Fruit fly (Drosophila melanogaster): Measurements from ENCODE around the gene m-cup.

Gene m-cup

dm6 chr3R:17150287-17150686, 1.1 kb upstream of the m-cup start, which contains the start of gene Smug:
Gene Smug, plus strand, starts transcription at chr3R:17150587.
- TF ChIP-seq tj (GFP tag; optimal IDR thresholded peaks at IDR 0.05): no peak
- TF ChIP-seq toe (GFP tag; optimal IDR thresholded peaks at IDR 0.05): no peak
- no peak for TF ChIP-seq CG14711 (tag; optimal IDR thresholded peaks at IDR 0.05)
- TF ChIP-seq Mnt (GFP tag; optimal IDR thresholded peaks at IDR 0.05): no peak
- TF ChIP-seq CG7101 (tag; optimal IDR thresholded peaks at IDR 0.05): no peak
- no peak for TF ChIP-seq kay (GFP tag; ENCODE audit: borderline replicate concordance)
- no peak for TF ChIP-seq Hr96 (GFP tag; optimal IDR thresholded peaks at IDR 0.05)
- TF ChIP-seq CG7045 (GFP tag; optimal IDR thresholded peaks at IDR 0.05): no peak
- no peak for TF ChIP-seq cic (GFP tag; optimal IDR thresholded peaks at IDR 0.05)
- TF ChIP-seq cnc (optimal IDR thresholded peaks at IDR 0.05): no peak
- TF ChIP-seq CG1620 (GFP tag; optimal IDR thresholded peaks at IDR 0.05): no peak
- TF ChIP-seq ovo (GFP tag; optimal IDR thresholded peaks at IDR 0.05): no peak
- no peak for TF ChIP-seq CG33017 (tag; optimal IDR thresholded peaks at IDR 0.05)
- TF ChIP-seq Clk (GFP tag; optimal IDR thresholded peaks at IDR 0.05): no peak
- no peak for TF ChIP-seq CG12768 (GFP tag; optimal IDR thresholded peaks at IDR 0.05)
- no peak for TF ChIP-seq Crg-1 (GFP tag; optimal IDR thresholded peaks at IDR 0.05)
- no peak for TF ChIP-seq bab1 (GFP tag; optimal IDR thresholded peaks at IDR 0.05)
- TF ChIP-seq CG11617 (GFP tag; optimal IDR thresholded peaks at IDR 0.05): no peak
- TF ChIP-seq CG5204 (GFP tag; optimal IDR thresholded peaks at IDR 0.05): no peak
- no peak for TF ChIP-seq pad (GFP tag; optimal IDR thresholded peaks at IDR 0.05)

dm6 chr3R:17147647-17148244, 1.5 kb downstream of the m-cup start:
- TF ChIP-seq Mnt (GFP tag; optimal IDR thresholded peaks at IDR 0.05): peak; percentile 43
- no peak for TF ChIP-seq CG11617 (GFP tag; optimal IDR thresholded peaks at IDR 0.05)
- no peak for TF ChIP-seq kay (GFP tag; ENCODE audit: borderline replicate concordance)
- no peak for TF ChIP-seq Clk (GFP tag; optimal IDR thresholded peaks at IDR 0.05)
- TF ChIP-seq CG7101 (tag; optimal IDR thresholded peaks at IDR 0.05): peak; percentile 7
- TF ChIP-seq cnc (optimal IDR thresholded peaks at IDR 0.05): no peak
- no peak for TF ChIP-seq CG14711 (tag; optimal IDR thresholded peaks at IDR 0.05)
- no peak for TF ChIP-seq Crg-1 (GFP tag; optimal IDR thresholded peaks at IDR 0.05)
- TF ChIP-seq CG33017 (tag; optimal IDR thresholded peaks at IDR 0.05): no peak

dm6 chr3R:17142304-17142703, 6.9 kb downstream of the m-cup start, which contains the start of gene TwdlW:
Gene TwdlW, minus strand, starts transcription at chr3R:17142404.
- no peak for TF ChIP-seq Hr96 (GFP tag; optimal IDR thresholded peaks at IDR 0.05)
- no peak for TF ChIP-seq tj (GFP tag; optimal IDR thresholded peaks at IDR 0.05)
- TF ChIP-seq ovo (GFP tag; optimal IDR thresholded peaks at IDR 0.05): no peak
- no peak for TF ChIP-seq CG1620 (GFP tag; optimal IDR thresholded peaks at IDR 0.05)
- TF ChIP-seq Mnt (GFP tag; optimal IDR thresholded peaks at IDR 0.05): no peak
- no peak for TF ChIP-seq CG33017 (tag; optimal IDR thresholded peaks at IDR 0.05)
- no peak for TF ChIP-seq Clk (GFP tag; optimal IDR thresholded peaks at IDR 0.05)
- TF ChIP-seq CG11617 (GFP tag; optimal IDR thresholded peaks at IDR 0.05): no peak
- no peak for TF ChIP-seq cnc (optimal IDR thresholded peaks at IDR 0.05)
- no peak for TF ChIP-seq CG7101 (tag; optimal IDR thresholded peaks at IDR 0.05)

DNA sequence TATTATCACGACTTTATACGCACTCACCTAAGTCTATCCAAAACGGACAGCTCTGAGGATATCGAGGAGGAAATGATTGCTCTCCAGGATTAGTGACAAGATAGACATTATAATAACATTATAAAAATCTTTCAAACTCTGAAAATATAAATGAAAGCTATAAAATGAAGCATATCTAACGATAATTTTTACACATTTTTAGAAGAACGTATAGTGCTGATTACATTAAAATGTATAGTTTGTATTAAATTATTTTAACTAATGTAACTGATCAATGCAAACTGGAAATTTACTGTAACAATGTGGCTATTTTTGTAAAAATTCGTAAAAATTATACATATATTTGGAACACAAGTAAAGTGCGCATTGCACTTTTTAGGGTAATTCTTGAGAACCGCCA, 10.5 kb downstream of the m-cup start, which contains the start of gene CG5265:
CG5265 (plus strand) TSS at position 301 of the 400 bp plus-strand sequence.
- TF ChIP-seq CG7101 (tag; optimal IDR thresholded peaks at IDR 0.05) (no peak), CG7045 (GFP tag; optimal IDR thresholded peaks at IDR 0.05) (no peak), cic (GFP tag; optimal IDR thresholded peaks at IDR 0.05) (no peak), toe (GFP tag; optimal IDR thresholded peaks at IDR 0.05) (no peak)

DNA sequence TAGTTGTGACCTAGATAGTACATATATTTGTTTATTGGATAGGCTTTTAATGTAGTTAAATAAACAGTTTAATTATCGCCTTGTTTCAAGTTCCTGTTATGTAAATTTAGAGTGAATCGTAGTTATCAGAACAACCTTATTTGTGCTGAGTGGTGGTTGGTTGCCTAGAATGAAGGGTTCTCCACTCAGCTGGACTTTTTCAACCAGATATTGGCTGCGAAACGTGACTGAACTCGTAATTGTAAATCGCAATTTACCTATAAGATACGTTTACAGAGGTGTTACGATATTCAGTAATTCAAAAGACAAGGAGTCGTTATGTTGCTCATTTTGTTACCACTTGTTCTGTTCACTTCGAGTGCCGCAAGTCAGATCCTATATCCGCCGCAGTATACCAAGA, 11.6 kb downstream of the m-cup start, which contains the start of gene CG5255:
CG5255 (plus strand) TSS at position 301 of the 400 bp plus-strand sequence.
- TF ChIP-seq Mnt (GFP tag; optimal IDR thresholded peaks at IDR 0.05) (no peak), CG5204 (GFP tag; optimal IDR thresholded peaks at IDR 0.05) (no peak), CG12768 (GFP tag; optimal IDR thresholded peaks at IDR 0.05) (no peak), Clk (GFP tag; optimal IDR thresholded peaks at IDR 0.05) (no peak), Hr96 (GFP tag; optimal IDR thresholded peaks at IDR 0.05) (no peak), ovo (GFP tag; optimal IDR thresholded peaks at IDR 0.05) (no peak), kay (GFP tag; ENCODE audit: borderline replicate concordance) (no peak), pad (GFP tag; optimal IDR thresholded peaks at IDR 0.05) (no peak), CG7045 (GFP tag; optimal IDR thresholded peaks at IDR 0.05) (no peak), CG33017 (tag; optimal IDR thresholded peaks at IDR 0.05) (no peak), CG7101 (tag; optimal IDR thresholded peaks at IDR 0.05) (no peak), CG1620 (GFP tag; optimal IDR thresholded peaks at IDR 0.05) (no peak), cnc (optimal IDR thresholded peaks at IDR 0.05) (no peak), bab1 (GFP tag; optimal IDR thresholded peaks at IDR 0.05) (no peak), tj (GFP tag; optimal IDR thresholded peaks at IDR 0.05) (no peak), Crg-1 (GFP tag; optimal IDR thresholded peaks at IDR 0.05) (no peak)

- TF ChIP-seq kay (GFP tag; ENCODE audit: borderline replicate concordance) (peak; percentile 52), CG5204 (GFP tag; optimal IDR thresholded peaks at IDR 0.05) (no peak), CG33017 (tag; optimal IDR thresholded peaks at IDR 0.05) (no peak), pad (GFP tag; optimal IDR thresholded peaks at IDR 0.05) (no peak), Mnt (GFP tag; optimal IDR thresholded peaks at IDR 0.05) (no peak), Hr96 (GFP tag; optimal IDR thresholded peaks at IDR 0.05) (peak; percentile 1), toe (GFP tag; optimal IDR thresholded peaks at IDR 0.05) (no peak), ovo (GFP tag; optimal IDR thresholded peaks at IDR 0.05) (no peak), tj (GFP tag; optimal IDR thresholded peaks at IDR 0.05) (no peak)
These were observed 13.5 kb downstream of the m-cup start, which contains the start of gene CG5246 for dm6 chr3R:17135747-17136146. Gene CG5246, plus strand, starts transcription at chr3R:17136111.

All from whole organism, adult.